Worm (Caenorhabditis elegans) whole organism, L4 larva: ENCODE measurements around the gene dnc-2.

ENCODE experiments used
- R02D3.7 ChIP-seq: fragments of 150-350 bp; sonication (generic microtip); optimal IDR thresholded peaks from 3 replicates; lab custom pipeline; 2014; ENCODE audit warnings: missing biosample characterization, missing genetic modification characterization
- aly-2 ChIP-seq: sonication (generic microtip); optimal IDR thresholded peaks from 2 replicates; lab custom pipeline; 2018; ENCODE audit warnings: missing biosample characterization, missing genetic modification characterization
- attf-4 ChIP-seq: sonication (generic microtip); optimal IDR thresholded peaks from 3 replicates; lab custom pipeline; 2017; ENCODE audit warnings: missing biosample characterization, missing genetic modification characterization
- madf-9 ChIP-seq: fragments of 200-800 bp; sonication (Bioruptor generic); conservative IDR thresholded peaks from 2 replicates; pipeline ENCODE4 v1.3.6; 2022; ENCODE audit warnings: missing genetic modification reagents, missing genetic modification characterization, missing compliant biosample characterization
- rbr-2 ChIP-seq: sonication (generic microtip); optimal IDR thresholded peaks from 2 replicates; lab custom pipeline; 2016; ENCODE audit warnings: missing genotype, missing genetic modification characterization, missing compliant biosample characterization
- unc-130 ChIP-seq: sonication (generic microtip); optimal IDR thresholded peaks from 2 replicates; lab custom pipeline; 2016; ENCODE audit warnings: missing genetic modification reagents, missing genetic modification characterization, missing compliant biosample characterization

DNA sequence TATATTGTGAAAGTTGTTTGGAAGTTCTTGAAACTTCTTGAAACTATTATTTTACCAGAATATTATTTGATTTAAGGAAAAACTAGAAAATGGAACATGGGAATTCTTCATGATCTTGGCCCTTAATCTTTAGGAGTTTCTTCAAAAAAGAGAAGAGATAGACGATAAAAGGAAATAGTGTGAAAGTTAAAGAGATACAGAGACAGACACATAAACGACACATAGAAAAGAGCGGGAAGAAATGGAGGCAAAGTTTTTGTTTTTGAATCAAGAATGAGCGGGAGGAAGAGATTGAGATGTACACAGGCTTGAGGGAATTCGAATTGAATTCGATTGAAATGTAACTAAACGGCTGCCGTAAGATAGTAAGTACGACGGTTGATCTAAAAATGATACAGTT, 28.1 kb downstream of the dnc-2 start:
- no peak for TF ChIP-seq madf-9
- no peak for TF ChIP-seq aly-2 (tag; lab: Kevin White, UChicago)
- no peak for TF ChIP-seq unc-130 (GFP tag; lab: Kevin White, UChicago)
- TF ChIP-seq attf-4 (tag; lab: Kevin White, UChicago), result no peak
- no peak for TF ChIP-seq rbr-2 (tag; lab: Kevin White, UChicago)
- no peak for TF ChIP-seq R02D3.7
